Fruit fly (Drosophila melanogaster) whole organism: ENCODE data around the gene CG10646.

ENCODE experiments used
- pan ChIP-seq: fragments of >200 bp; optimal IDR thresholded peaks from 2 replicates; lab custom pipeline; 2017
- usp ChIP-seq: fragments of >200 bp; optimal IDR thresholded peaks from 2 replicates; lab custom pipeline; 2017; ENCODE audit warnings: missing biosample characterization, missing genetic modification characterization, mixed read lengths

dm6 chr3L:12503865-12504650, at the start of gene CG10646, which contains the start of gene vih:
- TF ChIP-seq pan (lab: Kevin White, UChicago) (no peak), usp (GFP tag; lab: Kevin White, UChicago) (no peak)
